Worm (Caenorhabditis elegans): ENCODE measurements around the gene ubh-4.

DNA sequence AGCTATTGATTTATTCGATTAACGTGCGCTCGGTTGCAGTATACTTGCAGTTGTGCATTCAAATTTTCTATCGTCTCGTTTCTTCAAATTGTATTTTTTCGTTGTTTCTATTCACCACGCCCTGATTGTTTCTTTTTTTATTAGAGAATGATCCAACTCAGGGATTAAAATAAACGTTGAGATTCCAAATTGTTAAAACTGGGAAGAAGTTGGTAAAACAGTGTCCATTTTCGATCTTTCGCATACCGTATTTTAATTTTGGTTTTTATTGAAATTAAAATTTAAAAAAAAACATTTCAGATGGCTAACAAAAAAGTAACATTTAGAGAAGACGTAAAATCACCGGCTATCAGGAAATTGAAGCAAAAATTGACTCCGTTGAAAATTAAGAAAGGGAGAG lies 7.9 kb upstream of the ubh-4 start, which contains the start of gene apn-1:
- TF ChIP-seq him-1 (tag; optimal IDR thresholded peaks at IDR 0.05) (no peak), dao-5 (tag; optimal IDR thresholded peaks at IDR 0.05) (no peak)

All from whole organism, L4/young adult.